Worm (Caenorhabditis elegans) whole organism, L2 larva: ENCODE measurements around the gene T10G3.3.

ENCODE experiments used
- C34F6.9 ChIP-seq: fragments of 150-350 bp; optimal IDR thresholded peaks from 2 replicates; lab custom pipeline; 2014; ENCODE audit warnings: missing biosample characterization, missing genetic modification characterization
- F13H6.1 ChIP-seq: sonication (generic microtip); optimal IDR thresholded peaks from 2 replicates; lab custom pipeline; 2016; ENCODE audit warnings: missing genetic modification characterization, missing compliant biosample characterization
- R02D3.7 ChIP-seq: fragments of 150-350 bp; optimal IDR thresholded peaks from 2 replicates; lab custom pipeline; 2014; ENCODE audit warnings: missing biosample characterization, missing genetic modification characterization
- Y55F3AM.14 ChIP-seq: fragments of 200-800 bp; sonication (Bioruptor generic); optimal IDR thresholded peaks from 2 replicates; lab custom pipeline; 2018; ENCODE audit warnings: mild to moderate bottlenecking, missing genetic modification characterization, missing compliant biosample characterization
- ZK546.5 ChIP-seq: sonication (generic microtip); optimal IDR thresholded peaks from 2 replicates; lab custom pipeline; 2017; ENCODE audit warnings: missing biosample characterization, missing genetic modification characterization
- alr-1 ChIP-seq: fragments of 150-350 bp; optimal IDR thresholded peaks from 2 replicates; lab custom pipeline; 2014; ENCODE audit warnings: missing biosample characterization, missing genetic modification characterization
- aly-2 ChIP-seq: fragments of 150-350 bp; optimal IDR thresholded peaks from 2 replicates; lab custom pipeline; 2014; ENCODE audit warnings: missing biosample characterization, missing genetic modification characterization
- ama-1 ChIP-seq: fragments of 150-350 bp; optimal IDR thresholded peaks from 2 replicates; lab custom pipeline; 2018; ENCODE audit warnings: inconsistent platforms
- blmp-1 ChIP-seq: sonication (generic microtip); optimal IDR thresholded peaks from 2 replicates; lab custom pipeline; 2017; ENCODE audit warnings: missing genetic modification characterization, mild to moderate bottlenecking, missing compliant biosample characterization, antibody characterized with exemption, moderate library complexity; ENCODE audit not compliant: insufficient read depth
- ceh-16 ChIP-seq: fragments of 150-350 bp; optimal IDR thresholded peaks from 2 replicates; lab custom pipeline; 2014; ENCODE audit warnings: missing biosample characterization, missing genetic modification characterization
- ceh-82 ChIP-seq: fragments of 150-350 bp; optimal IDR thresholded peaks from 2 replicates; lab custom pipeline; 2014; ENCODE audit warnings: missing biosample characterization, missing genetic modification characterization
- crh-2 ChIP-seq: sonication (generic microtip); optimal IDR thresholded peaks from 2 replicates; lab custom pipeline; 2017; ENCODE audit warnings: missing biosample characterization, missing genetic modification characterization
- dmd-4 ChIP-seq: sonication (generic microtip); optimal IDR thresholded peaks from 2 replicates; lab custom pipeline; 2017; ENCODE audit warnings: missing biosample characterization, missing genetic modification characterization
- egl-27 ChIP-seq: sonication (generic microtip); optimal IDR thresholded peaks from 3 replicates; lab custom pipeline; 2017; ENCODE audit warnings: missing biosample characterization, missing genetic modification reagents, missing genetic modification characterization
- elt-1 ChIP-seq: fragments of 150-350 bp; optimal IDR thresholded peaks from 2 replicates; lab custom pipeline; 2014; ENCODE audit warnings: missing biosample characterization, missing genetic modification characterization
- elt-3 ChIP-seq: sonication (generic microtip); optimal IDR thresholded peaks from 2 replicates; lab custom pipeline; 2017; ENCODE audit warnings: missing biosample characterization, missing genetic modification characterization
- fos-1 ChIP-seq: fragments of 150-350 bp; optimal IDR thresholded peaks from 2 replicates; lab custom pipeline; 2014; ENCODE audit warnings: missing biosample characterization, missing genetic modification characterization
- gmeb-1 ChIP-seq: fragments of 150-350 bp; optimal IDR thresholded peaks from 2 replicates; lab custom pipeline; 2014; ENCODE audit warnings: missing biosample characterization, missing genetic modification characterization
- lin-11 ChIP-seq: fragments of 150-350 bp; sonication (generic microtip); optimal IDR thresholded peaks from 2 replicates; lab custom pipeline; 2014; ENCODE audit warnings: missing biosample characterization, missing genetic modification characterization, inconsistent platforms, mixed read lengths
- lin-13 ChIP-seq: fragments of 150-350 bp; optimal IDR thresholded peaks from 2 replicates; lab custom pipeline; 2014; ENCODE audit warnings: missing biosample characterization, missing genetic modification reagents, missing genetic modification characterization
- lin-39 ChIP-seq: fragments of 150-350 bp; optimal IDR thresholded peaks from 2 replicates; lab custom pipeline; 2014; ENCODE audit warnings: missing biosample characterization, missing genetic modification reagents, missing genetic modification characterization
- lsy-2 ChIP-seq, 2 experiments: fragments of 150-350 bp in 1 of 2; sonication (generic microtip) in 1 of 2; optimal IDR thresholded peaks; 2 replicates each; lab custom pipeline; 2014 to 2017; ENCODE audit warnings: missing biosample characterization in 2 of 2, missing genetic modification characterization in 2 of 2
- mab-5 ChIP-seq: fragments of 150-350 bp; optimal IDR thresholded peaks from 2 replicates; lab custom pipeline; 2014; ENCODE audit warnings: missing biosample characterization, missing genetic modification characterization
- mbf-1 ChIP-seq: sonication (generic microtip); optimal IDR thresholded peaks from 2 replicates; lab custom pipeline; 2017; ENCODE audit warnings: missing biosample characterization, missing genetic modification characterization
- mdl-1 ChIP-seq, 2 experiments: fragments of 150-350 bp in 1 of 2; sonication (generic microtip) in 1 of 2; optimal IDR thresholded peaks; 2 replicates each; lab custom pipeline; 2017; ENCODE audit warnings: missing biosample characterization in 2 of 2, missing genetic modification characterization in 2 of 2
- nhr-10 ChIP-seq: sonication (generic microtip); optimal IDR thresholded peaks from 2 replicates; lab custom pipeline; 2017; ENCODE audit warnings: missing biosample characterization, missing genetic modification characterization
- nhr-11 ChIP-seq: fragments of 150-350 bp; optimal IDR thresholded peaks from 2 replicates; lab custom pipeline; 2014; ENCODE audit warnings: missing biosample characterization, missing genetic modification characterization
- nhr-12 ChIP-seq: fragments of 150-350 bp; optimal IDR thresholded peaks from 2 replicates; lab custom pipeline; 2014; ENCODE audit warnings: missing biosample characterization, missing genetic modification characterization
- nhr-129 ChIP-seq: fragments of 150-350 bp; optimal IDR thresholded peaks from 2 replicates; lab custom pipeline; 2014; ENCODE audit warnings: missing biosample characterization, missing genetic modification characterization
- nhr-21 ChIP-seq: fragments of 150-350 bp; optimal IDR thresholded peaks from 2 replicates; lab custom pipeline; 2014; ENCODE audit warnings: missing biosample characterization, missing genetic modification characterization
- nhr-23 ChIP-seq: fragments of 150-350 bp; optimal IDR thresholded peaks from 2 replicates; lab custom pipeline; 2014; ENCODE audit warnings: missing biosample characterization, missing genetic modification reagents, missing genetic modification characterization
- nhr-237 ChIP-seq: fragments of 150-350 bp; optimal IDR thresholded peaks from 2 replicates; lab custom pipeline; 2014; ENCODE audit warnings: missing biosample characterization, missing genetic modification characterization
- nhr-25 ChIP-seq: fragments of 150-350 bp; sonication (generic microtip); optimal IDR thresholded peaks from 3 replicates; lab custom pipeline; 2014; ENCODE audit warnings: missing biosample characterization, missing genetic modification characterization
- nhr-6 ChIP-seq: fragments of 150-350 bp; optimal IDR thresholded peaks from 2 replicates; lab custom pipeline; 2014; ENCODE audit warnings: missing biosample characterization, missing genetic modification characterization
- nhr-77 ChIP-seq: fragments of 150-350 bp; optimal IDR thresholded peaks from 2 replicates; lab custom pipeline; 2014; ENCODE audit warnings: missing biosample characterization, missing genetic modification characterization
- peb-1 ChIP-seq: fragments of 150-350 bp; optimal IDR thresholded peaks from 2 replicates; lab custom pipeline; 2014; ENCODE audit warnings: missing biosample characterization, missing genetic modification characterization
- sem-4 ChIP-seq: fragments of 150-350 bp; optimal IDR thresholded peaks from 2 replicates; lab custom pipeline; 2014; ENCODE audit warnings: missing biosample characterization, missing genetic modification reagents, missing genetic modification characterization
- skn-1 ChIP-seq: sonication (generic microtip); optimal IDR thresholded peaks from 2 replicates; lab custom pipeline; 2017; ENCODE audit warnings: missing biosample characterization, missing genetic modification characterization
- sma-3 ChIP-seq: sonication (generic microtip); optimal IDR thresholded peaks from 2 replicates; lab custom pipeline; 2016; ENCODE audit warnings: missing genetic modification reagents, missing genetic modification characterization, missing compliant biosample characterization
- sma-9 ChIP-seq, 2 experiments: fragments of 150-350 bp in 1 of 2; sonication (generic microtip) in 1 of 2; optimal IDR thresholded peaks; 2 replicates each; lab custom pipeline; 2014 to 2016; ENCODE audit warnings: missing genetic modification characterization in 2 of 2, mild to moderate bottlenecking in 1 of 2, missing biosample characterization in 1 of 2, missing compliant biosample characterization in 1 of 2, missing genetic modification reagents in 1 of 2, moderate library complexity in 1 of 2
- snpc-4 ChIP-seq: fragments of 150-350 bp; optimal IDR thresholded peaks from 2 replicates; lab custom pipeline; 2014; ENCODE audit warnings: missing biosample characterization, missing genetic modification characterization
- unc-39 ChIP-seq: fragments of 150-350 bp; optimal IDR thresholded peaks from 2 replicates; lab custom pipeline; 2014; ENCODE audit warnings: missing biosample characterization, missing genetic modification characterization
- unc-55 ChIP-seq: fragments of 150-350 bp; sonication (generic microtip); optimal IDR thresholded peaks from 3 replicates; lab custom pipeline; 2014; ENCODE audit warnings: missing biosample characterization, missing genetic modification reagents, missing genetic modification characterization
- unc-62 ChIP-seq: fragments of 150-350 bp; optimal IDR thresholded peaks from 2 replicates; lab custom pipeline; 2014; ENCODE audit warnings: missing biosample characterization, missing genetic modification reagents, missing genetic modification characterization
- zag-1 ChIP-seq: fragments of 150-350 bp; optimal IDR thresholded peaks from 2 replicates; lab custom pipeline; 2014; ENCODE audit warnings: missing biosample characterization, missing genetic modification characterization
- ztf-1 ChIP-seq: fragments of 200-800 bp; sonication (Bioruptor generic); conservative IDR thresholded peaks from 2 replicates; pipeline ENCODE4 v1.3.6; 2022; ENCODE audit warnings: missing genetic modification characterization, missing compliant biosample characterization
- ztf-11 ChIP-seq: sonication (generic microtip); optimal IDR thresholded peaks from 2 replicates; lab custom pipeline; 2017; ENCODE audit warnings: missing biosample characterization, missing genetic modification characterization
- ztf-4 ChIP-seq: fragments of 150-350 bp; optimal IDR thresholded peaks from 2 replicates; lab custom pipeline; 2014; ENCODE audit warnings: missing biosample characterization, missing genetic modification characterization

T10G3.3 gene

DNA sequence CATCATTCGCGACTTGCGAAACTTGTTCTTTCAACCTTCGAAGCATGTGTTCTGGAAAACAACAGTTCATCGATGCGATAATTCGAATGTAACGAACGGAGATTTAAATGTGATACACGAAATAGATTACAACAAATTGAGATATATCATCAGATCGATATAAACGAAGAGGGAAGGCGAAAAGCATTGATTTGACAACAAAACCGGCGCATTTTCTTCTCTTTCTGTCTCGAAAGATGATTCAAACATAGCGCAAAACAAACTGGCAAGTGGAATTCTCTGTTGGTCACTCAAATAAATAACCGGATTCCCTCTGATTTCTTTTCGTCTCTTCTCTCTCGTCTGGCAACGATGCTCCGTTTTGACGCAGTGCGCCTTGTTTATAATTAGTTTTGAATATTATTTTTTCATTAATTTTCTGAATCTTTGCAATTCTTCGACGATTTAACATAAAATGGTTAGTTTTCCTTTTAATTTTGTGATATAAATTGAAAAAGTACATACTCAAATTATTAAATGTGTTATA, 7.4 kb upstream of the T10G3.3 start, which contains the start of the genes eea-1 and gut-2:
Gene eea-1 (minus strand): TSS at position 51 of the 526 bp plus-strand sequence.
Gene gut-2 (plus strand): TSS at position 369 of the 526 bp plus-strand sequence.
- TF ChIP-seq fos-1 (tag; lab: Kevin White, UChicago) (peak; percentile 56), sma-3 (GFP tag; lab: Kevin White, UChicago) (peak; percentile 67), crh-2 (peak; percentile 61), unc-39 (tag; lab: Kevin White, UChicago) (no peak), nhr-129 (peak; percentile 56), elt-1 (tag; lab: Kevin White, UChicago) (no peak), nhr-12 (no peak), lin-39 (tag; lab: Kevin White, UChicago) (no peak), ztf-4 (tag; lab: Kevin White, UChicago) (peak; percentile 21), C34F6.9 (tag; lab: Kevin White, UChicago) (peak; percentile 86), ceh-16 (no peak), nhr-6 (tag; lab: Kevin White, UChicago) (no peak), alr-1 (tag; lab: Kevin White, UChicago) (no peak), ama-1 (lab: Kevin White, UChicago) (no peak), nhr-10 (no peak), skn-1 (tag; lab: Kevin White, UChicago) (no peak), lin-11 (peak; percentile 15), egl-27 (tag; lab: Kevin White, UChicago) (peak; percentile 20), ceh-82 (tag; lab: Kevin White, UChicago) (no peak), nhr-77 (tag; lab: Kevin White, UChicago) (no peak), mab-5 (tag; lab: Kevin White, UChicago) (peak; percentile 58), mbf-1 (tag; lab: Kevin White, UChicago) (no peak), nhr-11 (tag; lab: Kevin White, UChicago) (no peak), sem-4 (tag; lab: Kevin White, UChicago) (no peak), lsy-2 (tag; optimal IDR thresholded peaks at IDR 0.05; lab: Kevin White, UChicago) (peak; percentile 29 to 76), sma-9 (GFP tag; optimal IDR thresholded peaks at IDR 0.05; lab: Kevin White, UChicago) (peak; percentile 76), sma-9 (tag; optimal IDR thresholded peaks at IDR 0.05; lab: Kevin White, UChicago) (no peak), nhr-25 (tag; lab: Kevin White, UChicago) (peak; percentile 77), blmp-1 (no peak), zag-1 (no peak), ztf-11 (tag; lab: Kevin White, UChicago) (no peak), elt-3 (tag; lab: Kevin White, UChicago) (no peak), nhr-237 (no peak), gmeb-1 (peak; percentile 42), unc-55 (GFP tag; lab: Kevin White, UChicago) (peak; percentile 72), lin-13 (peak; percentile 51), ZK546.5 (no peak), F13H6.1 (tag; lab: Kevin White, UChicago) (peak; percentile 81), snpc-4 (tag; lab: Kevin White, UChicago) (peak; percentile 54), mdl-1 (tag; optimal IDR thresholded peaks at IDR 0.05; lab: Kevin White, UChicago) (no peak), Y55F3AM.14 (GFP tag; lab: Kevin White, UChicago) (no peak), ztf-1 (GFP tag; lab: Robert Waterston, UW) (no peak), nhr-21 (tag; lab: Kevin White, UChicago) (peak; percentile 72), nhr-23 (tag; lab: Kevin White, UChicago) (no peak), peb-1 (no peak), unc-62 (no peak), aly-2 (tag; lab: Kevin White, UChicago) (no peak), R02D3.7 (tag; lab: Kevin White, UChicago) (no peak), dmd-4 (tag; lab: Kevin White, UChicago) (no peak)
